Worm (Caenorhabditis elegans): ENCODE data around the gene tkr-1.

The tkr-1 gene

DNA sequence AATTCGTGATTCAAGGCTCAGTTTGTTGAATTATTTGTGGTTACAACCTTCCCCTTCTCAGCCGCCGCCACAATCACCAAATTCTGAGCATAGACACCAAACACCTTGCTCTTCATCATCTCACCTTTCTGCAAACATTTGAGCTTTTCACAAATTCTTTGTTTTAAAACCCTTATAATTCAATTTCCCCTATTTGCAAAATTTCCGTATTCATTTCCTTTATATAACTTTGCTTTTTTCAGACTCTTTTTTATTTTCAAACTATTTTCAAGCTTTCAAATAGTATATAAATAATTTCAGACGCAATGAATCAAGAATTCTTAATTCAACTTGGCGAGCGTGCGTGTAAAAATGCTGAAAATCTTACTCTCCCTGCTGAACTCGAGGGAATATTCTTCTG lies at the start of gene tkr-1:
TSS of gene tkr-1 (plus strand) at position 301 of the 400 bp plus-strand sequence.
- TF ChIP-seq unc-62 (GFP tag; optimal IDR thresholded peaks at IDR 0.05), result no peak

DNA sequence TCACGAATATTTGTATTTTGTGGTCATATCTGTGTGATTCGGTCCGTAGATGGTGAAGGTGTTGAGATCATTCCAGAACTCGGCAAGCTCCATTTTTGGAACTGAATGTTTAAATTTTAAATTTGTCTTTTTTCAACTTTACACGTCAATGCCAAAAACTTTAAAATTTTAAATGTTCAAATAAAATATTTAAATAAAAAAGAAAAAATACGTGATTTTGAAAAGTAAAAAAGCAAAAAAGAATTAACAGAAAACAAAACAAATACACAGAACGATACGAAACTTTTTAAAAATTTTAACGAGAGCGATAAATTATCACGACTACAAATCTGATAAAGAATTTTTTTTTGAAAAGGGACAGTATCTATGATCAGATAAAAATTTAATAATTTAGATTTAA lies 49.4 kb upstream of the tkr-1 start, which contains the start of gene elo-4:
TSS of gene elo-4 (minus strand) at position 101 of the 400 bp plus-strand sequence.
- no peak for TF ChIP-seq unc-62 (GFP tag; optimal IDR thresholded peaks at IDR 0.05)

DNA sequence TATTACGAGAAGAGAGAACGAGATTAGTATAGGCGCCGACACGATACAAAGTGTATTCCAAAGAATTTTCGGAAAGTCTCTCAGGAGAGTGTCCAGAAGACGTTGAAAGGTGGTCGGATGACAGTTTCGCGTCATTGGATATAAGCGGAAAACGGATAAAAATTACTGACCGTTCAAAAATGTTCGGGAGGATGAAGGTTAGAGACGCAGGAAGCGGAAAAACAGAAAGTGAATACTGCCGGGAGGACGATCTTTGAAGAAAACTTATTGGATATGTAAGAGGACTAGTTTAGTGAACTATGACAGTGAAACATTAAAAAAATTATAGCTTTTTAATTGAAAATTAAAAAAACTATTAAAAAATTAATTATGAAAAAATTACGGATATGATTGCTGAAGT lies 48.5 kb upstream of the tkr-1 start:
- no peak for TF ChIP-seq unc-62 (GFP tag; optimal IDR thresholded peaks at IDR 0.05)

DNA sequence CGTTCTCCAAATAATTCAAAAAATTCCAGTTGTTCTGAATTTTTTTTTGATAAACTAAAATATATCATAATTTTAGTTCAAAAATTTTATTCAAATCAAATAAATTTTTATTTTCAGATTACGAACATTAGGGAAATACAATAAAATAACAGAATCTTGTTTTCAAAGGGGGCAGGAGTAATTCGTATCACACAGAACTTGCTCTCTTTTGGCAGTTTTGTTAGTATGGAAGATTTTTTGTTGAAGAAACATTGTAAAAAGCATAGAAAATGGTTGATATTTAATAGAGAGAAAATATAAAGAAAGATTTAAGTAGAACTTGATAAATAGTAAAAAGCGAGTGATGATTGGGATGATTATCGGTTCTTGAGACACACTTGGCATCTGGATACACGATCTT lies 46.8 kb upstream of the tkr-1 start:
- no peak for TF ChIP-seq unc-62 (GFP tag; optimal IDR thresholded peaks at IDR 0.05)

DNA sequence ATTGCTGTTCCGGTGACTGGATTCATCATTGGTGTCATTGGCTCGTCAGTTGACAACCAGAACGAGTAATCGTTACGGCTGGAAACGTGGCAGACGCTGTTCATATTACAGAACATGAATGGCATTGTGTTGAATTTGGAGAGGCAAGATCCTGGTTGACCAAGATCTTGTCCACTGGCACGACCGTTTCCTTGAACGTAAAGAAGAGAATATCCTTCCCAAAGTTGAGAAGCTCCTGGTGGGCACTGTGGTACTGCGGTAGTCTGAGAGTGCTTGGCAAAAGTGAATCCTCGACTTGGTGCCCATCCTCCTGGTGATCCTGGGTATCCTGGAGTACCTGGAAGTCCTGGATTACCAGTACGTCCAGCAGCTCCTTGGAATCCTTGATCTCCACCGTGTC lies 45.6 kb upstream of the tkr-1 start:
- no peak for TF ChIP-seq unc-62 (GFP tag; optimal IDR thresholded peaks at IDR 0.05)

DNA sequence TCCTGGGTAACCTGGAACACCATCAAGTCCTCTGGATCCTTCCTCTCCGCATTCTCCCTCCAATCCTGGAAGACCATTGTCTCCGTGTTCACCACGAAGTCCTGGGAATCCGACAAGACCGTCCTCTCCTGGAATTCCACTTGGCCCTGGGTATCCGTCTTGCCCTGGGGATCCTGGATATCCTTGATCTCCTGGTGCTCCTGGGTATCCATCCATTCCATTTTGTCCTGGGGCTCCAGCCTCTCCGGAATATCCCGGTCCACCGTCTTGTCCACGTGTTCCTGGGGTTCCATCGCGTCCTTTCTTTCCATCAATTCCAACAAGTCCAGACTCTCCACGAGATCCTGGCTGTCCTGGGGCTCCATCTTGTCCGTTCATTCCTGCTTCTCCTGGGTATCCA lies 43.6 kb upstream of the tkr-1 start:
- no peak for TF ChIP-seq unc-62 (GFP tag; optimal IDR thresholded peaks at IDR 0.05)

DNA sequence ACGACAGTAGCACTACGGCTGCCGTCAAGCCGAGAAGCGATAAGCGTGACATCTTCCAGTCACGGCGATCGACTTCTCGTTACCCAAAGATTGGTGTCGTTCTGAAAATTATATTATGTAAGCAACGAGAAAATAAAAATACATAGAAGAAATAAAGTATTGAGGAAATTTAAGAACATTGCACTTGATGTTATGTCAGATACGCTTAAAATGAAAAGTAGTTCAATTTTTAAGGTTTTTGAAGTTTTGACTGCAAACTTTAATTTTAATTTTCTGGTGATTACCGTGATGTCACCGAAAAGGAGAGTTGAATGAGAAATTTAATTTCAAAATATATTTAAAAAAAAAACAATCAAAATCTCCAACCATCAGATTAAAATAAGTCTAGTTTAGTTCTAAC lies 39.2 kb upstream of the tkr-1 start, which contains the start of gene emb-9:
TSS of gene emb-9 (minus strand) at position 101 of the 400 bp plus-strand sequence.
- no peak for TF ChIP-seq unc-62 (GFP tag; optimal IDR thresholded peaks at IDR 0.05)

DNA sequence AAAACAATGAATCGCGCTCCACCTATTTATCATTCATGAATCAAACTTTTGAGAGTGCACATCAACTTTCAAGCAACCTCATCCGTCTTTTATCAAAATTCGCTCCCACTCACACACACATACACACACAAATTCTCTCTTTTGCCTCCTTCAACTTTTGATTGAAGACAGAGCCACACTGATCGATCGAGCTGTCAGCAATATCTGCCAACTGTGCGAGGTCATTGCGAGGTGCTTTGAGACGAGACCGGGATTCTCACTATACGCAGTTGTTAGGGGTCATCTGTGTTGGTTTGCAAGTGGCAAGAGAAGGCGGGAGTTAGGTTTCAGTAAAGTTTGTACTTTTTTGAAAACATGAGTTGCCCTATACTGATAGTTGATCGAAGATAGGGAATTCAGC lies 37.5 kb upstream of the tkr-1 start:
- no peak for TF ChIP-seq unc-62 (GFP tag; optimal IDR thresholded peaks at IDR 0.05)

DNA sequence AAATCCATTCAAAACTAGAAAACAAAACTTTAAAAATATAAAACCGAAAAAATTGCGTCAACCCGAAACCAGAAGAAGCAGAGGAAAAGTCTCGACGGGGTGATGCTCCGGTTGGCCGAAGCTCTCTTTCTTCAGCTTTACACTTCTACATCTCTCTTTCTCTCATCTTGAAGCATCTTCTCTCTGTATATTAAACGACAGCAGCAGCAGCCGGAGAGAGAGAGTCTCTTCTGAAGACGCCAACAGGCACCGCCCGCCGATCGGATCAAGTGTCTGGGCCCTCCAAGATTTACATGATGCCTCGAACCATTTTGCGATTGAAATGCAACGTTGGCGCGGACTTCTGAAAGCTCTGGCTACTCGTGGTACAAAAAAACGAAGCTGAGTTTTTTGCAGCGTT lies 36.9 kb upstream of the tkr-1 start:
- no peak for TF ChIP-seq unc-62 (GFP tag; optimal IDR thresholded peaks at IDR 0.05)

DNA sequence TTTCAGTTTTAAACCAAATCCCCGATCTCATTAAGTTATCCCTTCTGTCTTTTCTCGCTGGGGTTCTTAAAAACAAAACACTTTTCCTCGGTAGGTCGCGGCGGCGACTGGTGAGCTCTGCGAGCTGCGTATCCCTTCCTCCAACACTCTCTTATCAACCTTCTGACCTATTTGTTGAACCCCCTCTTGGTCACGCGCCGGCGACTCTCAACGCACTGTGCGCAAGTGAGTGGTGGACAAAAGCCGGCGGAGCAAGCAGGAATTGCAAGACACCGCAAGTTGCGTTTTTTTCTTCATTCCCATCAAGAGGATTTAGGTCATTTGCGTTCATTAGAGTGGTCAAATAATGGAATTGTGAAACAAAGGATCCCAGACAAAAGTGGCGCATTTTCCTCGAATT lies 29.8 kb upstream of the tkr-1 start:
- no peak for TF ChIP-seq unc-62 (GFP tag; optimal IDR thresholded peaks at IDR 0.05)

DNA sequence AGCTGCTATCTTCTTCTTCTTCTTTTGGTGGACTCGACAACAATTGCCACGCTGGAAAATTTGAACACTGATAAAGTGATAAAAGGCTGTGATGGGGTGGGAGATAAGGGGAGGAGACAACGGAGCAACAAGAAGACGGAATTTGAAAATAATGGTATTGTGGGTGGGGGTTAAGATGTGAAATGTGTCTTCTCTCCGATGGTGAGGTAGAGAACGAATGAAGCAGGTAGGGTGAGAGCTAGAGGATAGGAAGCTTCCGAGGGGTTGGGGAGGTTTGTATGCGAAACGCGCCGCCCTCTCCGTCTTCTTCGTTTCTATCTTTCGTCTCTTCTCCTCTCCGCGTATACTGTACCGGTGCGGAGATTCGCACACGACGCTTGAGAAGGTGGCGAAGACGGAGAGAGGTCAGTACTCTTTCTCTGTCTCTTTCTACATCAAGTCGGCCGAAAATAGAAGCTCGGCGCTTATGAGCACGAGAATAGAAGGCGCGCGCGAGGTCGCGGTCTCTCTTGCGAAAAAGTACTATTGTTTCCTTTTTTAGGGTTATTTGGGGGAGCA lies 28.1 kb upstream of the tkr-1 start, which contains the start of gene chtb-1:
TSS of gene chtb-1 (minus strand) at position 51 of the 558 bp plus-strand sequence.
- no peak for TF ChIP-seq unc-62 (GFP tag; optimal IDR thresholded peaks at IDR 0.05)

DNA sequence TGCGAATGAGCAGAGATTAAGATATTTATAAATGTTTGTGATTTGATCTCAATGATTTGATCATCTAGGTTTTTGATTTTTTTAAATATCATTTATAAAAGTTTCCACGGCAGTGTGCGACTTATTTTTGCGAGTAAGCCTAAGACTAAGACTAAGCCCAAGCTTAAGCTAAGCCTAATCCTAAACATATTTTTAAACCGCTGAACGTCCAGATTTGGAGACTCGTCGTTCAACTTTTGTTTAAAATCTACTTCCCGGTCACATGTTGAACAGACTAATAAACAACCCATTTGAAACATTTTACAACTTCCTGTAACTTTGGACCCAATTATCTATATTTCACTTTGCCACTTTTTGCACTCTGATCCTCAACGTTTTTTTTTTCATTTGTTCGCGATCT lies 24.5 kb upstream of the tkr-1 start, which contains the start of gene K04H4.5:
TSS of gene K04H4.5 (plus strand) at position 301 of the 400 bp plus-strand sequence.
- no peak for TF ChIP-seq unc-62 (GFP tag; optimal IDR thresholded peaks at IDR 0.05)

DNA sequence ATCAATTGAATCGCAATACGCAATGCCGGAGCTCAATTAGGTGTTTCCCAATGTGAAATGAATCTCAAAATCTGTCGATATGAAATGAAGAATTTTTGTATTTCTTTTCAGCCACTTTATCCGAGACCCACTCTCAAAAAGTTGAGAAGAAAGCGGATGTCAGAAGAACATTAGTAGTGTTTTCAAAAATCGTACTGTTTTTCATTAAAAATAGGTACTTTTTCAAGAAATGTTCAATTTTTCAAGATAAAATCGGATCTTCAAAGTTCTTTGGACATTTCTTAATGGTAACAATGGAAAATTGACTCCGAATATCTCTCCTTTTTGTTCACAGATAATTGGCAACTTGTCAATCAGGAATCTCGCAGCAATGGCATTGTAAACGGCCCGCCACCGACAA lies 22.4 kb upstream of the tkr-1 start, which contains the start of gene flp-25:
TSS of gene flp-25 (plus strand) at position 301 of the 400 bp plus-strand sequence.
- no peak for TF ChIP-seq unc-62 (GFP tag; optimal IDR thresholded peaks at IDR 0.05)

DNA sequence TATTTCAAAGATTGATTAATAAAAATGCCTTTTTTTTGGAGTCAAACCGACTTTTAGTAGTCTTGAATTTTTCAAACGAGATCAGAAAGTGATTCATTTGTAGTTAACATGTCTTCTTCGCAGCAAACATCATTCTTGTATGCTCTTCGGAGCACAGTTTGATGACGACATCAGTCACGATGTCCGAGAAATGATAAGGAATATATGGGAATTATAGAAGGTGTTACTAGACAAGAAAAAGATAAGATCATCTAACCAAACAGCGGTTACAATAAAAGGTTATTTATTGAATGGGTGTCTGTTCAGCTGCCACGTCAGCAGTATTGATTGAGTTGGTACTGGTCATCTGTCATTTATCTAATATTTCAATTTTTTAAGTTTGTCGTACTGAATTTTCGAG lies 17.2 kb upstream of the tkr-1 start:
- no peak for TF ChIP-seq unc-62 (GFP tag; optimal IDR thresholded peaks at IDR 0.05)

DNA sequence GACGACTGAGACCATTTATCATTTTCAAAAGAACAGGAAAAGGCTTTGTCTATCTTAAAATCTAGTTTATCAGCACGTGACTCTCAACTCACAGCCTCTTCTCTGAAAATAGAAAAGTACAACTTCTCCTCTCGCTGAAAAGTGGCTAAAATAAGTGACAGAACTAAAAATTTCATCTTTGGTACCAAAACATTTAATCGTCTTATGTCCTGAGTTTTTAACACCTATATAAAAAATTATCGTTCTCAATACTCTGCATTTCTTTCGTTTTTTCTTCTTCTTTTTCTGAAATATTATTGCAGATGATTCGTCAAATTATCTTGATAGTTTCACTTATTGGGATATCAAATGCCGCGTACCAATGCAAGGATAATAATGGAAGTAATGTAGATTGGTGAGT lies 16.6 kb upstream of the tkr-1 start, which contains the start of gene crn-6:
TSS of gene crn-6 (plus strand) at position 301 of the 400 bp plus-strand sequence.
- TF ChIP-seq unc-62 (GFP tag; optimal IDR thresholded peaks at IDR 0.05), result no peak

DNA sequence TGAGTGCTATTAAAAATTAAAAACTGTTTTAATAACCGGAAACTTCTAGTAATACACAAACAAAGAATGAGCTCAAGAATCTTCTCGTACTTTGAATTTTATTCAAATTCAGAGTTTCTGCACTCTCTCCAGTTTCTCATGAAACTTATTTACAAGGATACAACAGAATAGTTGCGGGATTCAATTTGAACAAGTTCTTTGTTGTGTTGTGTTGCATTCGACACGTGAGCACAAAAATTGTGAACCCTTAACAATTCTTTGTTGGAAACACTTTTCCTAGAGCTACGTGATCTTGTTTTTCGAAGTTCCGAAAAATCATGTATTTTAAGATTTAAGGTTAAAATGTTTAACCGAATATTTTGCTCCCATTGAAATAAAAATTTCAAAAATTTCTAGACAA lies 9.8 kb upstream of the tkr-1 start:
- no peak for TF ChIP-seq unc-62 (GFP tag; optimal IDR thresholded peaks at IDR 0.05)

DNA sequence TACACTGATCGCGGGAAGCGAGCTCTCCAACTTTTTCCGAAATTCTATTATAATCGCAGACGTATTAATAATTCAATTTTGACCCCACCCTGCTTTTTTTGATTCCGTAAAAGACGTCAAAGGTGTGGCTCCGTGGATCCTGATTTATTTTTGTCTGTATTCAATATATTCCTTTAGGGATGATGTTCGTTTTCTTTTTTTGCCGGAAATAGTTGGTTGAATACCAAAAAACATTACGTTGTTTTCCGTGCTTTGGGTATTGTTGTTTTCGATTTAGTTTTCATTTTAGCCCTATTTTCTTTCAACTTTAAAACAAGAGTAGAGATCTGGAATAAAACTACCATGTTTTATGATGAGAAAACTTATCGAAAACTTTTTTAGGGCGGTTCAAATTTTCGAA lies 6.9 kb upstream of the tkr-1 start:
- TF ChIP-seq unc-62 (GFP tag; optimal IDR thresholded peaks at IDR 0.05), result no peak

DNA sequence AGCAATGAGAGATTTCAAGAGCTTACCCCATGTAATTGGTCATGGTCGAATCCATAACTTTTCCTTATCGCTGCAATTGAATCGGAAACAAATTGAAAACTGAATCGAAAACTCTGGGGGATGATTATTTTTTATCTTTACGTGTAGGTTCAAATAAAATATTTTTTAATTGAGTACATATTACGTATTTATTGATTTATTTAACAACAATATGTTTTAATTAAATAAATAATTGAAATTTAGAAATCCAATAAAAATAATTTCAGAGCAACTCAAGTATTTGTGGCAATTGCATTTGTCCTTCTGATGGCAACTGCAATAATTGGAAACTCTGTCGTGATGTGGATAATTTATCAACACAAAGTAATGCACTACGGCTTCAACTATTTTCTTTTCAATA lies 1.9 kb downstream of the tkr-1 start, which contains the start of gene C38C10.3:
TSS of gene C38C10.3 (minus strand) at position 101 of the 400 bp plus-strand sequence.
- no peak for TF ChIP-seq unc-62 (GFP tag; optimal IDR thresholded peaks at IDR 0.05)
